Worm (Caenorhabditis elegans) whole organism, L4 larva: ENCODE results near the gene ddn-1.
"Not testable (repeated sequence)": the region's sequence is repeated elsewhere in the genome, so short reads cannot be mapped to it uniquely, and the experiment has no call there.

ENCODE experiments used
- F26F4.8 ChIP-seq: fragments of 200-800 bp; sonication (Bioruptor generic); conservative IDR thresholded peaks from 2 replicates; pipeline ENCODE4 v1.3.6; 2022; ENCODE audit warnings: missing genetic modification characterization, missing compliant biosample characterization
- ceh-44 ChIP-seq: fragments of 200-800 bp; sonication (Bioruptor generic); IDR thresholded peaks from 2 replicates; pipeline ENCODE4 v1.3.6; 2022; ENCODE audit warnings: missing genetic modification reagents, missing genetic modification characterization, missing compliant biosample characterization
- ces-1 ChIP-seq: fragments of 150-350 bp; sonication (generic microtip); optimal IDR thresholded peaks from 4 replicates; lab custom pipeline; 2014; ENCODE audit warnings: missing biosample characterization, missing genetic modification reagents, missing genetic modification characterization
- cey-2 ChIP-seq: sonication (generic microtip); optimal IDR thresholded peaks from 3 replicates; lab custom pipeline; 2017; ENCODE audit warnings: missing genetic modification characterization, mild to moderate bottlenecking, missing compliant biosample characterization, antibody characterized with exemption, borderline replicate concordance; ENCODE audit not compliant: insufficient read depth
- daf-16 ChIP-seq, 3 experiments: sonication (generic microtip); optimal IDR thresholded peaks; 2 replicates each; lab custom pipeline; 2016 to 2017; ENCODE audit warnings: missing genetic modification characterization in 3 of 3, missing genetic modification reagents in 3 of 3, mild to moderate bottlenecking in 2 of 3, missing compliant biosample characterization in 2 of 3, missing biosample characterization in 1 of 3, moderate library complexity in 1 of 3
- daf-8 ChIP-seq: fragments of 200-800 bp; sonication (Bioruptor generic); IDR thresholded peaks from 2 replicates; pipeline ENCODE4 v1.3.6; 2022; ENCODE audit warnings: missing genetic modification characterization, missing compliant biosample characterization
- dmd-6 ChIP-seq: fragments of 200-800 bp; sonication (Bioruptor generic); IDR thresholded peaks from 2 replicates; pipeline ENCODE4 v1.3.6; 2022; ENCODE audit warnings: missing genetic modification reagents, missing genetic modification characterization, missing compliant biosample characterization
- dve-1 ChIP-seq: sonication (generic microtip); optimal IDR thresholded peaks from 2 replicates; lab custom pipeline; 2017; ENCODE audit warnings: antibody characterized with exemption, mild to moderate bottlenecking, missing genetic modification characterization, missing compliant biosample characterization; ENCODE audit not compliant: insufficient read depth
- fkh-10 ChIP-seq: fragments of 150-350 bp; optimal IDR thresholded peaks from 2 replicates; lab custom pipeline; 2014; ENCODE audit warnings: missing biosample characterization, missing genetic modification reagents, missing genetic modification characterization
- gei-8 ChIP-seq: fragments of 200-800 bp; sonication (Bioruptor generic); optimal IDR thresholded peaks from 2 replicates; lab custom pipeline; 2018; ENCODE audit warnings: mild to moderate bottlenecking, missing genetic modification characterization, missing compliant biosample characterization
- lin-29 ChIP-seq: fragments of 200-800 bp; sonication (Bioruptor generic); IDR thresholded peaks from 2 replicates; pipeline ENCODE4 v1.3.6; 2022; ENCODE audit warnings: missing genetic modification reagents, missing genetic modification characterization, missing compliant biosample characterization
- lin-38 ChIP-seq: fragments of 200-800 bp; sonication (Bioruptor generic); IDR thresholded peaks from 2 replicates; pipeline ENCODE4 v1.3.6; 2022; ENCODE audit warnings: missing genetic modification reagents, missing genetic modification characterization, missing compliant biosample characterization
- lsy-2 ChIP-seq, 2 experiments: fragments of 150-350 bp in 1 of 2; sonication (generic microtip) in 1 of 2; optimal IDR thresholded peaks; 2 replicates each; lab custom pipeline; 2014 to 2017; ENCODE audit warnings: missing biosample characterization in 2 of 2, missing genetic modification characterization in 2 of 2
- nhr-102 ChIP-seq: sonication (generic microtip); optimal IDR thresholded peaks from 2 replicates; lab custom pipeline; 2016; ENCODE audit warnings: mild to moderate bottlenecking, missing genetic modification characterization, moderate library complexity, missing compliant biosample characterization
- nhr-6 ChIP-seq: fragments of 150-350 bp; optimal IDR thresholded peaks from 2 replicates; lab custom pipeline; 2014; ENCODE audit warnings: missing biosample characterization, missing genetic modification characterization
- pha-4 ChIP-seq, 2 experiments: fragments of 150-350 bp in 1 of 2; fragments of 200-800 bp in 1 of 2; sonication (Bioruptor generic) in 1 of 2; IDR thresholded peaks in 1 of 2; optimal IDR thresholded peaks in 1 of 2; 2 replicates each; pipeline versions ENCODE4 v1.3.6 to Lab custom; 2014 to 2022; ENCODE audit warnings: missing genetic modification characterization in 2 of 2, missing genetic modification reagents in 2 of 2, missing biosample characterization in 1 of 2, missing compliant biosample characterization in 1 of 2
- php-3 ChIP-seq: fragments of 200-800 bp; sonication (Bioruptor generic); IDR thresholded peaks from 2 replicates; pipeline ENCODE4 v1.3.6; 2022; ENCODE audit warnings: missing genetic modification reagents, missing genetic modification characterization, missing compliant biosample characterization
- pqm-1 ChIP-seq: sonication (generic microtip); optimal IDR thresholded peaks from 2 replicates; lab custom pipeline; 2017; ENCODE audit warnings: missing biosample characterization, missing genetic modification characterization
- saeg-2 ChIP-seq: fragments of 200-800 bp; sonication (Bioruptor generic); IDR thresholded peaks from 2 replicates; pipeline ENCODE4 v1.3.6; 2022; ENCODE audit warnings: missing genetic modification reagents, missing genetic modification characterization, missing compliant biosample characterization
- set-16 ChIP-seq: fragments of 200-800 bp; sonication (Bioruptor generic); IDR thresholded peaks from 2 replicates; pipeline ENCODE4 v1.3.6; 2022; ENCODE audit warnings: missing genetic modification reagents, missing genetic modification characterization, missing compliant biosample characterization
- spr-3 ChIP-seq: fragments of 200-800 bp; sonication (Bioruptor generic); optimal IDR thresholded peaks from 2 replicates; lab custom pipeline; 2018; ENCODE audit warnings: mild to moderate bottlenecking, missing genetic modification characterization, missing compliant biosample characterization
- unc-130 ChIP-seq: sonication (generic microtip); optimal IDR thresholded peaks from 2 replicates; lab custom pipeline; 2016; ENCODE audit warnings: missing genetic modification reagents, missing genetic modification characterization, missing compliant biosample characterization
- unc-62 ChIP-seq, 3 experiments: fragments of 150-350 bp in 1 of 3; sonication (generic microtip); optimal IDR thresholded peaks in 2 of 3; peaks in 1 of 3; 1 replicate in 1 of 3; 2 replicates in 2 of 3; lab custom pipeline; 2014 to 2017; ENCODE audit warnings: missing biosample characterization in 3 of 3, missing genetic modification characterization in 3 of 3, missing genetic modification reagents in 3 of 3, missing genotype in 1 of 3
- zfp-2 ChIP-seq: sonication (generic microtip); optimal IDR thresholded peaks from 2 replicates; lab custom pipeline; 2016; ENCODE audit warnings: mild to moderate bottlenecking, missing genetic modification characterization, missing compliant biosample characterization
- ztf-7 ChIP-seq: fragments of 150-350 bp; optimal IDR thresholded peaks from 2 replicates; lab custom pipeline; 2014; ENCODE audit warnings: missing biosample characterization, missing genetic modification characterization

Gene ddn-1

ce11 chrV:8730991-8731390, 29.3 kb downstream of the ddn-1 start (continued):
- TF ChIP-seq dmd-6 (GFP tag; lab: Robert Waterston, UW) = no peak
- no peak for TF ChIP-seq gei-8 (GFP tag; lab: Kevin White, UChicago)
- no peak for TF ChIP-seq set-16 (GFP tag; lab: Robert Waterston, UW)
- TF ChIP-seq dve-1 (tag; lab: Kevin White, UChicago) = peak; percentile 27
- no peak for TF ChIP-seq pha-4 (GFP tag; IDR thresholded peaks at IDR 0.05; lab: Robert Waterston, UW)
- no peak for TF ChIP-seq pha-4 (tag; optimal IDR thresholded peaks at IDR 0.05; lab: Kevin White, UChicago)
- TF ChIP-seq lin-29 (GFP tag; lab: Robert Waterston, UW) = no peak
- TF ChIP-seq daf-16 (GFP tag; optimal IDR thresholded peaks at IDR 0.05; lab: Kevin White, UChicago) = no peak
- TF ChIP-seq daf-16 (tag; optimal IDR thresholded peaks at IDR 0.05; lab: Kevin White, UChicago) = peak; percentile 64
- peak; percentile 41 for TF ChIP-seq pqm-1

- TF ChIP-seq saeg-2 (no peak), unc-62 (GFP tag; optimal IDR thresholded peaks at IDR 0.05 in 1 of 2; lab: Kevin White, UChicago) (peak in 1 of 2 experiments; percentile 60), unc-62 (tag; optimal IDR thresholded peaks at IDR 0.05; lab: Kevin White, UChicago) (no peak)
These were observed 31.2 kb downstream of the ddn-1 start, which contains the start of gene ZC196.5 for ce11 chrV:8729100-8729499. Gene ZC196.5, plus strand, starts transcription at chrV:8729400.

- TF ChIP-seq ceh-44 (GFP tag; lab: Robert Waterston, UW) = no peak
- TF ChIP-seq F26F4.8 (GFP tag; lab: Robert Waterston, UW) = no peak
- no peak for TF ChIP-seq nhr-6 (tag; lab: Kevin White, UChicago)
These were observed 33.2 kb downstream of the ddn-1 start, which contains the start of gene ZC196.9 for ce11 chrV:8727077-8727476. Gene ZC196.9, minus strand, starts transcription at chrV:8727177.

- not testable (repeated sequence) for TF ChIP-seq lsy-2 (tag; optimal IDR thresholded peaks at IDR 0.05; lab: Kevin White, UChicago); unc-130 (GFP tag; lab: Kevin White, UChicago); zfp-2
These were observed 34.1 kb downstream of the ddn-1 start, which contains the start of gene droe-8 for ce11 chrV:8726228-8726627. Gene droe-8, plus strand, starts transcription at chrV:8726528.

ce11 chrV:8722160-8722559, 38.2 kb downstream of the ddn-1 start, which contains the start of gene ZC196.8:
Gene ZC196.8, minus strand, starts transcription at chrV:8722260.
- not testable (repeated sequence) for TF ChIP-seq nhr-102 (tag; lab: Kevin White, UChicago); spr-3 (GFP tag; lab: Kevin White, UChicago); daf-8 (GFP tag; lab: Robert Waterston, UW)

- TF ChIP-seq unc-62 (GFP tag; optimal IDR thresholded peaks at IDR 0.05 in 1 of 2; lab: Kevin White, UChicago) = peak in 1 of 2 experiments; percentile 97
- no peak for TF ChIP-seq unc-62 (tag; optimal IDR thresholded peaks at IDR 0.05; lab: Kevin White, UChicago)
- TF ChIP-seq ztf-7 (tag; lab: Kevin White, UChicago) = no peak
- TF ChIP-seq lin-38 (GFP tag; lab: Robert Waterston, UW) = no peak
- no peak for TF ChIP-seq php-3 (GFP tag; lab: Robert Waterston, UW)
These were observed 41.9 kb downstream of the ddn-1 start for ce11 chrV:8718399-8718798.

- TF ChIP-seq fkh-10 (GFP tag; lab: Kevin White, UChicago) = peak; percentile 67
- TF ChIP-seq cey-2 (tag; lab: Kevin White, UChicago) = no peak
- TF ChIP-seq ces-1 (GFP tag; lab: Kevin White, UChicago) = peak; percentile 84
These were observed 44.1 kb downstream of the ddn-1 start, which contains the start of gene glr-5 for ce11 chrV:8716175-8716574. Gene glr-5, plus strand, starts transcription at chrV:8716495.
